Worm (Caenorhabditis elegans): ENCODE data around the gene ilys-4.

Gene ilys-4

DNA sequence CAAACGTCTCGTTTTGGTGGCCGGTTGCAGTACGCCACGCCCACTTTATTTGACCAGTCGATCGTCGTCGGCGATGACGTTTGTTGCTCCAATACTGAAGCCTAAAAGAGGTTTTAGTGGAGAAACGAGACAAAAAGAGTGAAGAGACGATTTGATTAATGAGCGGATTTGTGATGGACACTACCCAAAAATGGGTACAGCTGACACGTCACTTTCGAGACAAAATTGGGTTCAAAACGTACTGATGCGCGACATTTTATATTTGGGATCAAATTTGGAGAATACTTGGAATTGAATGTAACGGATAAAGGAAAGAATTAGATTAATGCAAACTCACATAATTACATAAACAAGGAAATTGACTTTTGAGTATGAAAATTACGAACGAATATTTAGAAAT lies at the start of gene ilys-4:
Gene ilys-4, minus strand, starts transcription at position 101 of the 400 bp plus-strand sequence.
- TF ChIP-seq B0310.2 (tag; optimal IDR thresholded peaks at IDR 0.05), result no peak
- no peak for TF ChIP-seq tra-4 (tag; optimal IDR thresholded peaks at IDR 0.05)
- TF ChIP-seq tbx-11 (GFP tag; IDR thresholded peaks at IDR 0.05), result no peak
- no peak for TF ChIP-seq hnd-1 (tag; optimal IDR thresholded peaks at IDR 0.05)
- no peak for TF ChIP-seq scrt-1 (GFP tag; IDR thresholded peaks at IDR 0.05)
- TF ChIP-seq ets-7 (tag; optimal IDR thresholded peaks at IDR 0.05), result no peak

- peak; percentile 77 for TF ChIP-seq pes-1 (GFP tag; IDR thresholded peaks at IDR 0.05)
- TF ChIP-seq hmg-4 (GFP tag; optimal IDR thresholded peaks at IDR 0.05), result peak; percentile 40
- peak; percentile 54; the same call in 1 of the 2 replicates for TF ChIP-seq tbx-37 (GFP tag; conservative IDR thresholded peaks at IDR 0.05)
- TF ChIP-seq sea-1 (GFP tag; conservative IDR thresholded peaks at IDR 0.05), result 0 out of 2 replicates have a peak, but pooled peaks have one; percentile 37
- TF ChIP-seq flt-1 (GFP tag; IDR thresholded peaks at IDR 0.05), result peak; percentile 30; the same call in 1 of the 2 replicates
- TF ChIP-seq scrt-1 (GFP tag; IDR thresholded peaks at IDR 0.05), result 0 out of 2 replicates have a peak, but pooled peaks have one; percentile 57
- peak; percentile 44 for TF ChIP-seq F13C5.2 (tag; optimal IDR thresholded peaks at IDR 0.05)
- TF ChIP-seq tbx-11 (GFP tag; IDR thresholded peaks at IDR 0.05), result peak; percentile 50; the same call in 1 of the 2 replicates
These were observed 49.7 kb upstream of the ilys-4 start, which contains the start of gene F20D12.12 for ce11 chrIV:7946899-7947499. Gene F20D12.12 (plus strand): TSS chrIV:7947440.

- TF ChIP-seq tbx-37 (GFP tag; conservative IDR thresholded peaks at IDR 0.05) (no peak), tra-4 (tag; optimal IDR thresholded peaks at IDR 0.05) (no peak), flt-1 (GFP tag; IDR thresholded peaks at IDR 0.05) (no peak), hmg-4 (GFP tag; optimal IDR thresholded peaks at IDR 0.05) (no peak), tbx-11 (GFP tag; IDR thresholded peaks at IDR 0.05) (no peak), ama-1 (optimal IDR thresholded peaks at IDR 0.05) (no peak), pes-1 (GFP tag; IDR thresholded peaks at IDR 0.05) (no peak), sea-1 (GFP tag; conservative IDR thresholded peaks at IDR 0.05) (no peak), ceh-13 (GFP tag; optimal IDR thresholded peaks at IDR 0.05) (no peak), ets-7 (tag; optimal IDR thresholded peaks at IDR 0.05) (no peak), B0310.2 (tag; optimal IDR thresholded peaks at IDR 0.05) (no peak), F13C5.2 (tag; optimal IDR thresholded peaks at IDR 0.05) (no peak), hnd-1 (tag; optimal IDR thresholded peaks at IDR 0.05) (no peak), scrt-1 (GFP tag; IDR thresholded peaks at IDR 0.05) (no peak), hmbx-1 (tag; optimal IDR thresholded peaks at IDR 0.05) (no peak), aly-1 (tag; optimal IDR thresholded peaks at IDR 0.05) (no peak), ceh-36 (tag; optimal IDR thresholded peaks at IDR 0.05) (no peak)
These were observed 49.1 kb upstream of the ilys-4 start, which contains the start of gene czw-1 for ce11 chrIV:7946457-7946856. Gene czw-1 (minus strand): TSS chrIV:7946825.

DNA sequence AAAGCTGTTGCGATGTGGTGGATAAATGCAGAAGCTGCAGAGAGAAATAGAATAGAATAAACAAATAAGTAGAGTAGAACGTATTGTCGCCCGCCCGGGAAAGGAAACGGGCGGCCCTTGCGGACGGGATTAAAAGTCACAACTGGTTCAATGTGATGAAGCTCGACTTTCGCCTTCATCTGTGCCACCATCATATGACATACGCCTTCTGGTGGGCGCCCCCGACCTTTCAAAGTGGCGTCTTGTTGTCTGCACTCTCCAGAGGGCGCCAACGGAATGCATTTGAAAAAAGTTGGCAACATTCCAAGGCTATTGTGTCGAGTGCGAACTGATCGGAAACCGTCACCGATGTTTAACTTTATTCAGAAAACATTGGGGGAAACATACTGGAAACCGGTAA lies 45.9 kb upstream of the ilys-4 start:
- TF ChIP-seq hnd-1 (tag; optimal IDR thresholded peaks at IDR 0.05) (no peak), ceh-36 (tag; optimal IDR thresholded peaks at IDR 0.05) (no peak)

- TF ChIP-seq pes-1 (GFP tag; IDR thresholded peaks at IDR 0.05) (no peak), B0310.2 (tag; optimal IDR thresholded peaks at IDR 0.05) (no peak), tra-4 (tag; optimal IDR thresholded peaks at IDR 0.05) (no peak), ceh-36 (tag; optimal IDR thresholded peaks at IDR 0.05) (no peak), ama-1 (optimal IDR thresholded peaks at IDR 0.05) (no peak), scrt-1 (GFP tag; IDR thresholded peaks at IDR 0.05) (no peak), sea-1 (GFP tag; conservative IDR thresholded peaks at IDR 0.05) (no peak), tbx-11 (GFP tag; IDR thresholded peaks at IDR 0.05) (no peak), hmg-4 (GFP tag; optimal IDR thresholded peaks at IDR 0.05) (no peak), hmbx-1 (tag; optimal IDR thresholded peaks at IDR 0.05) (no peak), flt-1 (GFP tag; IDR thresholded peaks at IDR 0.05) (no peak), tbx-37 (GFP tag; conservative IDR thresholded peaks at IDR 0.05) (no peak), ceh-13 (GFP tag; optimal IDR thresholded peaks at IDR 0.05) (no peak), F13C5.2 (tag; optimal IDR thresholded peaks at IDR 0.05) (no peak), aly-1 (tag; optimal IDR thresholded peaks at IDR 0.05) (no peak), hnd-1 (tag; optimal IDR thresholded peaks at IDR 0.05) (no peak)
These were observed 43.6 kb upstream of the ilys-4 start, which contains the start of gene exc-9 for ce11 chrIV:7940919-7941318. Gene exc-9 (minus strand): TSS chrIV:7941019.

- no peak for TF ChIP-seq ceh-13 (GFP tag; optimal IDR thresholded peaks at IDR 0.05)
- TF ChIP-seq flt-1 (GFP tag; IDR thresholded peaks at IDR 0.05), result no peak
- TF ChIP-seq ets-7 (tag; optimal IDR thresholded peaks at IDR 0.05), result no peak
- no peak for TF ChIP-seq ama-1 (optimal IDR thresholded peaks at IDR 0.05)
- no peak for TF ChIP-seq B0310.2 (tag; optimal IDR thresholded peaks at IDR 0.05)
- no peak for TF ChIP-seq pes-1 (GFP tag; IDR thresholded peaks at IDR 0.05)
- TF ChIP-seq scrt-1 (GFP tag; IDR thresholded peaks at IDR 0.05), result no peak
- no peak for TF ChIP-seq tbx-11 (GFP tag; IDR thresholded peaks at IDR 0.05)
- no peak for TF ChIP-seq ceh-36 (tag; optimal IDR thresholded peaks at IDR 0.05)
These were observed 41.5 kb upstream of the ilys-4 start, which contains the start of gene F20D12.7 for ce11 chrIV:7938834-7939233. Gene F20D12.7 (minus strand): TSS chrIV:7938934.

- TF ChIP-seq ceh-13 (GFP tag; optimal IDR thresholded peaks at IDR 0.05) (no peak), ama-1 (optimal IDR thresholded peaks at IDR 0.05) (no peak), hnd-1 (tag; optimal IDR thresholded peaks at IDR 0.05) (no peak), aly-1 (tag; optimal IDR thresholded peaks at IDR 0.05) (no peak), ets-7 (tag; optimal IDR thresholded peaks at IDR 0.05) (no peak), F13C5.2 (tag; optimal IDR thresholded peaks at IDR 0.05) (no peak), flt-1 (GFP tag; IDR thresholded peaks at IDR 0.05) (no peak), ceh-36 (tag; optimal IDR thresholded peaks at IDR 0.05) (no peak), B0310.2 (tag; optimal IDR thresholded peaks at IDR 0.05) (no peak)
These were observed 36.4 kb upstream of the ilys-4 start, which contains the start of gene bbs-2 for ce11 chrIV:7933733-7934132. Gene bbs-2 (plus strand): TSS chrIV:7934033.

- TF ChIP-seq tra-4 (tag; optimal IDR thresholded peaks at IDR 0.05), result no peak
- TF ChIP-seq flt-1 (GFP tag; IDR thresholded peaks at IDR 0.05), result no peak
- no peak for TF ChIP-seq ama-1 (optimal IDR thresholded peaks at IDR 0.05)
- no peak for TF ChIP-seq scrt-1 (GFP tag; IDR thresholded peaks at IDR 0.05)
- TF ChIP-seq ets-7 (tag; optimal IDR thresholded peaks at IDR 0.05), result no peak
- no peak for TF ChIP-seq hnd-1 (tag; optimal IDR thresholded peaks at IDR 0.05)
- TF ChIP-seq pes-1 (GFP tag; IDR thresholded peaks at IDR 0.05), result no peak
- no peak for TF ChIP-seq F13C5.2 (tag; optimal IDR thresholded peaks at IDR 0.05)
- no peak for TF ChIP-seq hmbx-1 (tag; optimal IDR thresholded peaks at IDR 0.05)
- no peak for TF ChIP-seq hmg-4 (GFP tag; optimal IDR thresholded peaks at IDR 0.05)
- TF ChIP-seq sea-1 (GFP tag; conservative IDR thresholded peaks at IDR 0.05), result no peak
- TF ChIP-seq B0310.2 (tag; optimal IDR thresholded peaks at IDR 0.05), result no peak
- no peak for TF ChIP-seq ceh-13 (GFP tag; optimal IDR thresholded peaks at IDR 0.05)
- no peak for TF ChIP-seq tbx-37 (GFP tag; conservative IDR thresholded peaks at IDR 0.05)
- no peak for TF ChIP-seq tbx-11 (GFP tag; IDR thresholded peaks at IDR 0.05)
These were observed 34.5 kb upstream of the ilys-4 start for ce11 chrIV:7931873-7932272.

Measured in whole organism, early embryonic.